Fruit fly (Drosophila melanogaster) whole organism, wandering third instar larva: ENCODE measurements around the gene slgA.

ENCODE experiments used
- CrebA ChIP-seq: fragments of 200-800 bp; sonication (Bioruptor generic); optimal IDR thresholded peaks from 2 replicates; lab custom pipeline; 2016; ENCODE audit warnings: missing biosample characterization, mild to moderate bottlenecking, missing genetic modification characterization, borderline replicate concordance
- Dfd ChIP-seq: fragments of >200 bp; optimal IDR thresholded peaks from 2 replicates; lab custom pipeline; 2017; ENCODE audit warnings: missing biosample characterization, missing genetic modification characterization
- Hr78 ChIP-seq: fragments of >200 bp; optimal IDR thresholded peaks from 2 replicates; lab custom pipeline; 2017; ENCODE audit warnings: missing biosample characterization, missing genetic modification characterization
- Myc ChIP-seq: fragments of >200 bp; optimal IDR thresholded peaks from 2 replicates; lab custom pipeline; 2017
- Sp1 ChIP-seq: fragments of 200-800 bp; sonication (Bioruptor generic); optimal IDR thresholded peaks from 3 replicates; lab custom pipeline; 2019; ENCODE audit warnings: missing biosample characterization, mild to moderate bottlenecking, missing genetic modification characterization, moderate library complexity
- br ChIP-seq: fragments of 200-800 bp; sonication (Bioruptor generic); optimal IDR thresholded peaks from 2 replicates; lab custom pipeline; 2016; ENCODE audit warnings: missing biosample characterization, missing genetic modification characterization
- dmrt93B ChIP-seq: fragments of 200-800 bp; sonication (Bioruptor generic); optimal IDR thresholded peaks from 2 replicates; lab custom pipeline; 2018; ENCODE audit warnings: missing biosample characterization, mild to moderate bottlenecking, missing genetic modification characterization
- dsf ChIP-seq: sonication (Bioruptor generic); optimal IDR thresholded peaks from 2 replicates; lab custom pipeline; 2016; ENCODE audit warnings: missing biosample characterization, missing genetic modification characterization, borderline replicate concordance
- fru ChIP-seq: fragments of 200-800 bp; sonication (Bioruptor generic); optimal IDR thresholded peaks from 3 replicates; lab custom pipeline; 2016; ENCODE audit warnings: missing biosample characterization, mild to moderate bottlenecking, missing genetic modification characterization
- jim ChIP-seq: fragments of 175-275, 200-325 bp; sonication (Bioruptor generic); optimal IDR thresholded peaks from 2 replicates; lab custom pipeline; 2016; ENCODE audit warnings: missing biosample characterization, mild to moderate bottlenecking, missing genetic modification characterization
- psq ChIP-seq: fragments of 200-800 bp; sonication (Bioruptor generic); optimal IDR thresholded peaks from 3 replicates; lab custom pipeline; 2017; ENCODE audit warnings: missing biosample characterization, mild to moderate bottlenecking, missing genetic modification characterization, moderate library complexity
- usp ChIP-seq: fragments of >200 bp; optimal IDR thresholded peaks from 2 replicates; lab custom pipeline; 2017; ENCODE audit warnings: missing biosample characterization, missing genetic modification characterization

DNA sequence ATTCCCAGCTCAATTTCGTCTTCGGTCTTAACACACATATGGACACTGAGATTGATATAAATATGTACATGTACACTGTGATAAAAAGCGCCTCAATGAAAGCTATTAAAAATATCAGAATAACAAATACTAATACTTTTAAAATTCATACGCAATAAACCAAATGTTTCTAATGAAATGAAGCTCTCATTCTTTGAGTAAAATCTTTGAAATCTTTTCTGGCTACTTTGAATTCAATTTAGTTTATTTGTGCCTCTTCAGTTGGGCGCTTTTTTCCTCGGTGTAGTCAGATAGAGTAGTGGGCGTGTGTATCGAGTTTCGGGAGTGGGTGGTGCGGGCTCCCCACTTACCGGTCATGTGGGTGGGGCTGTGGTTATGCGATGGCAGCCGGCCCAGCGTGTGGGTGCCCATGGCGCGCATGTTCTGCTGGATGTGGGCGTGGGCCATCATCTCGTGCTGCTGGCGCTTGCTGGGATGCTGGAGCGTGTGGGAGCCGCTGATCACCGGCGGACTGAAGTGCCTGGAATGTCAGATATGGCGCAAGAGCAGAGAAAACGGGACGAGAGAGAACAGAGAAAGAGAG is 39.2 kb upstream of the slgA start:
- no peak for TF ChIP-seq CrebA
- TF ChIP-seq Myc (lab: Kevin White, UChicago): no peak
- TF ChIP-seq dmrt93B: no peak
- no peak for TF ChIP-seq br (GFP tag; lab: Kevin White, UChicago)
- no peak for TF ChIP-seq usp (GFP tag; lab: Kevin White, UChicago)
- TF ChIP-seq Sp1 (GFP tag; lab: Kevin White, UChicago): no peak
- no peak for TF ChIP-seq jim (GFP tag; lab: Kevin White, UChicago)
- no peak for TF ChIP-seq Dfd (GFP tag; lab: Kevin White, UChicago)
- no peak for TF ChIP-seq Hr78 (GFP tag; lab: Kevin White, UChicago)
- TF ChIP-seq fru (GFP tag; lab: Kevin White, UChicago): no peak
- no peak for TF ChIP-seq dsf
- TF ChIP-seq psq (GFP tag; lab: Kevin White, UChicago): no peak
